Worm (Caenorhabditis elegans) whole organism, L3 larva: Measurements from ENCODE around the gene math-6.

Experiments
- elt-2 ChIP-seq: sonication (generic microtip); optimal IDR thresholded peaks from 2 replicates; lab custom pipeline; 2016; ENCODE audit warnings: missing genetic modification reagents, mild to moderate bottlenecking, missing genetic modification characterization, missing compliant biosample characterization
- fkh-10 ChIP-seq: sonication (generic microtip); optimal IDR thresholded peaks from 2 replicates; lab custom pipeline; 2017; ENCODE audit warnings: missing biosample characterization, missing genetic modification reagents, missing genetic modification characterization
- nfya-1 ChIP-seq: sonication (generic microtip); optimal IDR thresholded peaks from 2 replicates; lab custom pipeline; 2017; ENCODE audit warnings: missing genetic modification characterization, mild to moderate bottlenecking, missing compliant biosample characterization, antibody characterized with exemption, moderate library complexity; ENCODE audit not compliant: insufficient read depth
- nhr-23 ChIP-seq: fragments of 150-350 bp; optimal IDR thresholded peaks from 2 replicates; lab custom pipeline; 2014; ENCODE audit warnings: missing biosample characterization, missing genetic modification reagents, missing genetic modification characterization

DNA sequence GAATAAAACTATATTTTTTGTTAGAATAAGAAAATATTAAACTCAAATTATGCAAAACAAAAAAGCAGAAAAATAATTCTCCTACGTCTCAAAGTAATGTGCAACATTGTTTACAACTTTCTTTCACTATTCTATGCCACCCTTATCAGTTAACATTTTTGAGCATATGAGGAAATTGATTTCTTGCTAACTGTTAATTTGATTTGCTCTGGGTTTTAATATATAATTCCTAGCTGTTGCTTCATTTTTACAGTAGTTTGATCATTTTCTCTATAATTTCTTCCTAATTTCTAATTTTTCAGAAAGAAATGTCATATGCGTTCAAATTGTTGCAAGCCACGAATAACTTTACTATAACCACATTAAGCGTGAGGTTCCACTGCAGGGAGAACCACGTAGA is 48.3 kb downstream of the math-6 start, which contains the start of gene T08E11.1:
- TF ChIP-seq nhr-23 (tag; lab: Kevin White, UChicago) (no peak), fkh-10 (GFP tag; lab: Kevin White, UChicago) (no peak), nfya-1 (tag; lab: Kevin White, UChicago) (no peak), elt-2 (tag; lab: Kevin White, UChicago) (peak; percentile 8)
